Worm (Caenorhabditis elegans) whole organism, mixed stage, embryonic: Measurements from ENCODE around the gene K11H12.1.

ENCODE experiments used
- ces-1 ChIP-seq: fragments of 150-350 bp; optimal IDR thresholded peaks from 2 replicates; lab custom pipeline; 2014; ENCODE audit warnings: missing biosample characterization, missing genetic modification reagents, missing genetic modification characterization
- drap-1 ChIP-seq: fragments of 200-800 bp; sonication (Bioruptor generic); optimal IDR thresholded peaks from 3 replicates; lab custom pipeline; 2018; ENCODE audit warnings: mild to moderate bottlenecking, missing genetic modification characterization, missing compliant biosample characterization
- elt-1 ChIP-seq: sonication (generic microtip); optimal IDR thresholded peaks from 2 replicates; lab custom pipeline; 2017; ENCODE audit warnings: missing genetic modification characterization, mild to moderate bottlenecking, missing compliant biosample characterization, antibody characterized with exemption, moderate library complexity, borderline replicate concordance; ENCODE audit not compliant: insufficient read depth
- elt-3 ChIP-seq: fragments of 150-350 bp; optimal IDR thresholded peaks from 2 replicates; lab custom pipeline; 2014; ENCODE audit warnings: missing biosample characterization, missing genetic modification characterization
- lin-13 ChIP-seq: fragments of 150-350 bp; optimal IDR thresholded peaks from 2 replicates; lab custom pipeline; 2014; ENCODE audit warnings: missing biosample characterization, missing genetic modification characterization
- lsy-2 ChIP-seq: fragments of 150-350 bp; optimal IDR thresholded peaks from 2 replicates; lab custom pipeline; 2014; ENCODE audit warnings: missing biosample characterization, missing genetic modification characterization
- nhr-2 ChIP-seq: fragments of 150-350 bp; optimal IDR thresholded peaks from 2 replicates; lab custom pipeline; 2014; ENCODE audit warnings: missing biosample characterization, missing genetic modification characterization
- nhr-237 ChIP-seq: fragments of 150-350 bp; optimal IDR thresholded peaks from 2 replicates; lab custom pipeline; 2014; ENCODE audit warnings: missing biosample characterization, missing genetic modification characterization
- nhr-28 ChIP-seq: fragments of 150-350 bp; optimal IDR thresholded peaks from 2 replicates; lab custom pipeline; 2014; ENCODE audit warnings: missing biosample characterization, missing genetic modification characterization
- nhr-76 ChIP-seq: sonication (generic microtip); optimal IDR thresholded peaks from 2 replicates; lab custom pipeline; 2017; ENCODE audit warnings: missing biosample characterization, missing genetic modification characterization
- pha-4 ChIP-seq: fragments of 150-350 bp; optimal IDR thresholded peaks from 2 replicates; lab custom pipeline; 2018; ENCODE audit warnings: missing biosample characterization, missing genetic modification reagents, missing genetic modification characterization
- snpc-4 ChIP-seq: fragments of 150-350 bp; optimal IDR thresholded peaks from 2 replicates; lab custom pipeline; 2014; ENCODE audit warnings: missing biosample characterization, missing genetic modification characterization
- unc-39 ChIP-seq: fragments of 150-350 bp; optimal IDR thresholded peaks from 2 replicates; lab custom pipeline; 2014; ENCODE audit warnings: missing biosample characterization, missing genetic modification characterization
- ztf-11 ChIP-seq: fragments of 150-350 bp; optimal IDR thresholded peaks from 2 replicates; lab custom pipeline; 2014; ENCODE audit warnings: missing biosample characterization, missing genetic modification characterization

DNA sequence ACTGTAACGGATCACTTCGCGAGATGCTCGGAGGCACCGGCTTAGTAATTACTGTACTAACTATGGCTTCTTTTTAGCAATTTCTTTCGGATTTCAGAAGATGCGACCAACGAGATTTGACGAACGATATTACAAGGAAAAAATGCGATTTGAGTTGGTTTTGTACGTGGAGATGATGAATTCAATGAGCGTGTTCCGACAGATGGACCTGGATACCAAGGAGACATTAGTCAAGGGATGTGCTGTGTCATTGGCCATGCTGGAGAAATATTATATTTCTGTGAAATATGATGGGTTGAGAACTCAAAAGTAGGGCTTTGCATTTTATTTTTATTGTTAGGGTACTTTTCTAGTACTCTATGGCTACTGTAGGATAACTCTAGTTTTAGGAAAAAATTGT lies 22.6 kb downstream of the K11H12.1 start:
- TF ChIP-seq ztf-11 (tag; lab: Kevin White, UChicago) (no peak), lin-13 (no peak), drap-1 (GFP tag; lab: Kevin White, UChicago) (no peak), lsy-2 (tag; lab: Kevin White, UChicago) (no peak), snpc-4 (no peak), elt-3 (tag; lab: Kevin White, UChicago) (no peak), unc-39 (no peak), ces-1 (GFP tag; lab: Kevin White, UChicago) (no peak), nhr-237 (tag; lab: Kevin White, UChicago) (no peak), nhr-76 (tag; lab: Kevin White, UChicago) (no peak), pha-4 (no peak), nhr-2 (tag; lab: Kevin White, UChicago) (no peak), nhr-28 (no peak), elt-1 (no peak)
